Fruit fly (Drosophila melanogaster) whole organism, wandering third instar larva: ENCODE measurements around the gene CG32087.

ENCODE experiments used
- Mio ChIP-seq: sonication (Bioruptor generic); optimal IDR thresholded peaks from 2 replicates; lab custom pipeline; 2016; ENCODE audit warnings: missing biosample characterization, missing genetic modification characterization
- N ChIP-seq: fragments of >200 bp; optimal IDR thresholded peaks from 2 replicates; lab custom pipeline; 2018; ENCODE audit warnings: missing biosample characterization, missing external identifiers, missing genetic modification characterization
- br ChIP-seq: fragments of 200-800 bp; sonication (Bioruptor generic); optimal IDR thresholded peaks from 2 replicates; lab custom pipeline; 2016; ENCODE audit warnings: missing biosample characterization, missing genetic modification characterization
- fru ChIP-seq: fragments of 200-800 bp; sonication (Bioruptor generic); optimal IDR thresholded peaks from 3 replicates; lab custom pipeline; 2016; ENCODE audit warnings: missing biosample characterization, mild to moderate bottlenecking, missing genetic modification characterization
- usp ChIP-seq: fragments of >200 bp; optimal IDR thresholded peaks from 2 replicates; lab custom pipeline; 2017; ENCODE audit warnings: missing biosample characterization, missing genetic modification characterization

dm6 chr3L:11685876-11686275 lies 46.1 kb upstream of the CG32087 start:
- no peak for TF ChIP-seq usp (GFP tag; lab: Kevin White, UChicago)
- TF ChIP-seq Mio (GFP tag; lab: Kevin White, UChicago) = no peak
- TF ChIP-seq N (GFP tag; lab: Kevin White, UChicago) = no peak
- no peak for TF ChIP-seq fru (GFP tag; lab: Kevin White, UChicago)
- no peak for TF ChIP-seq br (GFP tag; lab: Kevin White, UChicago)
